Worm (Caenorhabditis elegans): Measurements from ENCODE around the gene dct-19.

DNA sequence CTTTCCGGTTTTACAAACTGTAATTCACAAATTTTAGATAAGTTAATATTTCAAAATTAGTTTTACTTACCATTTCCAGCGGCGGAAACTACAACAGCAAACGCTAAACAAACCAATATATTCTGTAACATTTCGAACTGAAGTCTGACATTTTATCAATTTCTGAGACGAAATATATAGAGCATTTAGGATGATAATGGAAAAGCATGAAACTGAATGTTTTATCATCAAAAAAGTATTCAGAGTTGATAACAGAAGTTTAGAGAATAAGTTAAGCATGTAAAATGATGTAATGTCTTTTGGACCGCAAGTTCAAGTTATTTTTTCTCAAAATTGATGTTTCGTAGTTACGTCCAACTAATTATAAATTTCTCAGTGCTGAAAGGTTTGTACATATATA is 26.4 kb downstream of the dct-19 start, which contains the start of gene F55G11.2:
- TF ChIP-seq hlh-6 (tag; optimal IDR thresholded peaks at IDR 0.05) (no peak), nhr-11 (tag; optimal IDR thresholded peaks at IDR 0.05) (no peak), pha-4 (tag; optimal IDR thresholded peaks at IDR 0.05) (no peak), hlh-15 (tag; optimal IDR thresholded peaks at IDR 0.05) (no peak), hlh-30 (tag; optimal IDR thresholded peaks at IDR 0.05; ENCODE audit: insufficient read depth) (no peak), dve-1 (tag; optimal IDR thresholded peaks at IDR 0.05) (no peak), ets-4 (tag; optimal IDR thresholded peaks at IDR 0.05) (no peak), ama-1 (optimal IDR thresholded peaks at IDR 0.05) (no peak), sox-2 (GFP tag; IDR thresholded peaks at IDR 0.05) (no peak)

All from whole organism, late embryonic.